Worm (Caenorhabditis elegans): Measurements from ENCODE around the gene enri-1.

DNA sequence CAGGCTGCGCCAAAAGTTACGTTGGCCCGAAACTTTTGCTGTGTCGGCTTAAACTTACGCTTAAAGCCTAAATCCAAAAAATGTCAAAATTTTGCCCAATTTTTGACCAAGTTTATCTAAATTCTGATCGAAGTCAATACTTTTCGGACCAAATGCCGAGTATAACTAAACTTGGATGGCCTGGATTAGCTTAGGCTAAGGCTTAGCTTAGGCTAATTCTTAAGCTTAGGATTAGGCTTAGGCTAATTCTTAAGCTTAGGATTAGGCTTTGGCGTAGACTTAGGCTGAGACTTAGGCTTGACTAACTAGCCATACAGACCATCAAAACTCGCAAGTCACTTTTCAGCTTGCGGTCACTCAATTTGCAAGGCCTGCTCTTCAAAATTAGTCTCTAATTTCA is 5.2 kb downstream of the enri-1 start:
- no peak for TF ChIP-seq dao-5 (tag; optimal IDR thresholded peaks at IDR 0.05)
- no peak for TF ChIP-seq him-1 (tag; optimal IDR thresholded peaks at IDR 0.05)

Data from whole organism, L4/young adult.